Fruit fly (Drosophila melanogaster): Measurements from ENCODE around the gene Hers.

The Hers gene

dm6 chrX:19825191-19825590 is 40.8 kb upstream of the Hers start (continued):
- TF ChIP-seq CG7987 (GFP tag; optimal IDR thresholded peaks at IDR 0.05) (no peak), nerfin-1 (tag; optimal IDR thresholded peaks at IDR 0.05) (no peak), CG11504 (tag; optimal IDR thresholded peaks at IDR 0.05) (peak; percentile 40), CG2678 (tag; optimal IDR thresholded peaks at IDR 0.05) (peak; percentile 43), grau (tag; optimal IDR thresholded peaks at IDR 0.05) (peak; percentile 72), bigmax (GFP tag; optimal IDR thresholded peaks at IDR 0.05) (no peak), HHEX (GFP tag; optimal IDR thresholded peaks at IDR 0.05) (no peak), row (GFP tag; IDR thresholded peaks at IDR 0.05) (peak; percentile 30; the same call in 1 of the 3 replicates), Hmr (GFP tag; optimal IDR thresholded peaks at IDR 0.05) (peak; percentile 20), dmrt99B (tag; optimal IDR thresholded peaks at IDR 0.05) (peak; percentile 37), CG12769 (tag; optimal IDR thresholded peaks at IDR 0.05) (peak; percentile 1), Fer1 (GFP tag; optimal IDR thresholded peaks at IDR 0.05) (peak; percentile 20), Camta (GFP tag; optimal IDR thresholded peaks at IDR 0.05) (no peak), bsh (GFP tag; optimal IDR thresholded peaks at IDR 0.05) (peak in 1 of 2 experiments; percentile 5), CG14050 (GFP tag; IDR thresholded peaks at IDR 0.05) (no peak)

dm6 chrX:19827762-19828161 is 38.2 kb upstream of the Hers start:
- TF ChIP-seq vfl (GFP tag; optimal IDR thresholded peaks at IDR 0.05) = no peak
- TF ChIP-seq CG9215 (GFP tag; IDR thresholded peaks at IDR 0.05) = no peak
- TF ChIP-seq Adf1 (GFP tag; IDR thresholded peaks at IDR 0.05) = peak; percentile 65
- peak; percentile 14 for TF ChIP-seq abd-A (tag; optimal IDR thresholded peaks at IDR 0.05)
- peak; percentile 62 for TF ChIP-seq sqz (GFP tag; optimal IDR thresholded peaks at IDR 0.05)
- peak; percentile 7 for TF ChIP-seq nom (GFP tag; optimal IDR thresholded peaks at IDR 0.05)

dm6 chrX:19839067-19839466 is 26.9 kb upstream of the Hers start:
- TF ChIP-seq CG15696 (tag; optimal IDR thresholded peaks at IDR 0.05) (peak; percentile 51), CG4820 (GFP tag; optimal IDR thresholded peaks at IDR 0.05) (peak; percentile 17), CG10209 (GFP tag; optimal IDR thresholded peaks at IDR 0.05) (peak; percentile 2), CG9727 (GFP tag; optimal IDR thresholded peaks at IDR 0.05) (peak; percentile 59), ranshi (GFP tag; IDR thresholded peaks at IDR 0.05) (no peak), wek (GFP tag; optimal IDR thresholded peaks at IDR 0.05) (peak; percentile 19), sens (GFP tag) (peak; percentile 89), Hr39 (optimal IDR thresholded peaks at IDR 0.05) (no peak), gsb-n (tag; optimal IDR thresholded peaks at IDR 0.05) (peak; percentile 3), crol (GFP tag; IDR thresholded peaks at IDR 0.05) (peak; percentile 57), dmrt11E (tag; optimal IDR thresholded peaks at IDR 0.05) (peak; percentile 40), vvl (GFP tag; IDR thresholded peaks at IDR 0.05) (0 out of 2 replicates have a peak, but pooled peaks have one; percentile 18), gem (tag; optimal IDR thresholded peaks at IDR 0.05) (peak; percentile 13), CG14710 (tag; optimal IDR thresholded peaks at IDR 0.05) (peak; percentile 19), Mes4 (GFP tag; optimal IDR thresholded peaks at IDR 0.05) (peak; percentile 10), CG6813 (GFP tag; optimal IDR thresholded peaks at IDR 0.05) (peak; percentile 37), CG2875 (GFP tag; optimal IDR thresholded peaks at IDR 0.05) (peak; percentile 55), cg (GFP tag; optimal IDR thresholded peaks at IDR 0.05) (no peak), tup (GFP tag; optimal IDR thresholded peaks at IDR 0.05) (no peak), ac (GFP tag; optimal IDR thresholded peaks at IDR 0.05) (peak; percentile 27), bab2 (GFP tag; optimal IDR thresholded peaks at IDR 0.05) (peak; percentile 29), nau (GFP tag; optimal IDR thresholded peaks at IDR 0.05) (no peak), Med (GFP tag) (peak; percentile 67), NC2β (GFP tag; optimal IDR thresholded peaks at IDR 0.05) (peak; percentile 7), CG8944 (GFP tag; optimal IDR thresholded peaks at IDR 0.05) (peak; percentile 17), CG1792 (GFP tag; optimal IDR thresholded peaks at IDR 0.05) (no peak), CG3407 (GFP tag; optimal IDR thresholded peaks at IDR 0.05) (peak; percentile 25), Atf3 (GFP tag; optimal IDR thresholded peaks at IDR 0.05) (peak; percentile 7)
